Fruit fly (Drosophila melanogaster): Measurements from ENCODE around the gene CG31883.
A peak's percentile ranks its signal among the peaks of the same experiment; 100 is the strongest.

The CG31883 gene

DNA sequence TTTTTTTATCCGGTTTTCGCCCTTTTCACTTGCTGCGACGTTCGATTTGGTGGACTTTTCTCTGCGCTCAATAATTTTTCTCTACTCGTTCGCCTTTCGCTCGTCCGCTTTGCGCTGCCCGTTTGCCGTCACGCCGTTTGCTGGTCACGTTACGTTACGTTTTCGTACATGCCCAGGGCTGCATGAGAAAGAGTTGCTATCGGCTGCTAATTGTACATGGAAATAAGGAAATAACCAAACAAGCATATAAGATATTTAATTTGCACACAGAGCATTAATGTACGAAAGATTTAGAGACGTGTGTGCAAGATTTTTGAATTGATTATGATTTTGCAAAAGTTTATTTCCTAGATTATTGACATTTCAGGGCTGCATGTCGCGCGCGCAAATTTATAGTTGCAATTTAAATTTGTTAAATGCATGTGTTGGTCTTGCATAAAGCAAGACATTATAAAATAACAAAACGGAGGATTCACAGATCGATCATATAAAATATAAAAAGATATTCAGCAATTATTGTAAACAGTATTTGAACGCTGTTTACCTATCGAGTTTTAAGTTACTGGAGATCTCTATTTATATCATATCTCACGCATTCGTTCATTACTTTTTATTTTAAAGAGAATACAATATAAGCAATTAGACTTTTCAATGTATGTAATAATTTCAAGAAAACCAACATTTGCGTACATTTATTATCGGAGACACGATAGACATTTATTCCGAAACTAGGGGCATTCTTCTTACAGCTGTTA lies 33.5 kb upstream of the CG31883 start, which contains the start of gene Gdi:
Gene Gdi, minus strand, starts transcription at position 214 of the 755 bp plus-strand sequence.
- TF ChIP-seq CG10348 (GFP tag; IDR thresholded peaks at IDR 0.05): no peak
- TF ChIP-seq CG8159 (tag; optimal IDR thresholded peaks at IDR 0.05): peak; percentile 19
- no peak for TF ChIP-seq CG9948 (tag; optimal IDR thresholded peaks at IDR 0.05)
- peak; percentile 30; the same call in 1 of the 2 replicates for TF ChIP-seq CG32121 (GFP tag; IDR thresholded peaks at IDR 0.05)
- peak; percentile 14 for TF ChIP-seq CG15710 (tag; optimal IDR thresholded peaks at IDR 0.05)

DNA sequence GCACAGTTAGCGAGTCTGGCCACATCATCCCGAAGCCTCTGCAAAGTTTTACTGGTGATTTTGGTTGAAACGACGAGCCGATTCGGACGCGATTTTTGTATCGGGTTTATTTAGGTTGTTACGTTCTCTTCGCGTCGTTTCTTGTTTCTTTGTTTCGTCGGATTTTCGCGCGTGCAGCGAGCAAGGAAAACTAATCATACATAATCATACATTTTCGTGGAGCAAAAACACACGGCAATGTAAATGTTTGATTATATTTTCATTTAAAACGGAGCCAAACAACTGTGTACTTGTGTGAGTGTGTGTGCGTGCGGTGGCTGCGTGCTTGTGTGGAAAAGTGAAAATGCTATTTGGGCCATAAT lies 32.9 kb upstream of the CG31883 start, which contains the start of gene CG33298:
Gene CG33298, plus strand, starts transcription at position 57 of the 362 bp plus-strand sequence.
- TF ChIP-seq CG17806 (tag; optimal IDR thresholded peaks at IDR 0.05) (no peak), Pif1A (GFP tag; optimal IDR thresholded peaks at IDR 0.05) (no peak), CG13204 (GFP tag; optimal IDR thresholded peaks at IDR 0.05) (no peak), D1 (tag; optimal IDR thresholded peaks at IDR 0.05) (peak; percentile 30), CG8159 (tag; optimal IDR thresholded peaks at IDR 0.05) (no peak)

DNA sequence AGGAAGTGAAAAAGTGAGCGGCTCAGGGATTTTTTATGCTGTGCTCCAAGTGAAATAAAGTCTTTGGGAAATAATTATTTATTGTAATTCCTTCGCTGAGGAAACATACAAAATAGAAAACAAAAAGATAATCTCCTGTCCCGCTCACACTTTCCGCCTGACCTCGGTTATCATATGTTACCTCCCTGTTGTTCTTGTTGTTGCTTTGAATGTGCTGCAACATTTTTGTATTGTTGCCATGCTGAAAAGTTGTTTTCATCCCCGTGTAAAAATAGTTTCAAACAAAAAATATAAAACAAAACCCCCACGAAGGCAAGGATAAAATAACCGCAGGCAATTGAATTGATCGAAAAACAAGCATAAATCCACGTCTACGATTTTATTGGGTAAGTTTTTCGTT lies 32.4 kb upstream of the CG31883 start:
- TF ChIP-seq gl (tag; optimal IDR thresholded peaks at IDR 0.05) (no peak), CG4496 (GFP tag; IDR thresholded peaks at IDR 0.05) (no peak), D1 (tag; optimal IDR thresholded peaks at IDR 0.05) (no peak), CG34367 (tag; optimal IDR thresholded peaks at IDR 0.05) (no peak), Snoo (tag; optimal IDR thresholded peaks at IDR 0.05) (no peak), EcR (GFP tag; optimal IDR thresholded peaks at IDR 0.05) (no peak), rn (GFP tag; IDR thresholded peaks at IDR 0.05) (no peak), fd96Ca (GFP tag; IDR thresholded peaks at IDR 0.05) (no peak), Pif1B (GFP tag; optimal IDR thresholded peaks at IDR 0.05) (no peak), CG17806 (tag; optimal IDR thresholded peaks at IDR 0.05) (no peak), CG14655 (GFP tag; optimal IDR thresholded peaks at IDR 0.05) (no peak), CG13204 (GFP tag; optimal IDR thresholded peaks at IDR 0.05) (no peak), Ets98B (GFP tag; IDR thresholded peaks at IDR 0.05) (no peak), CG12605 (GFP tag; IDR thresholded peaks at IDR 0.05) (no peak), CG32121 (GFP tag; IDR thresholded peaks at IDR 0.05) (no peak), CG8301 (tag; optimal IDR thresholded peaks at IDR 0.05) (no peak), CG10348 (GFP tag; IDR thresholded peaks at IDR 0.05) (no peak), CG8159 (tag; optimal IDR thresholded peaks at IDR 0.05) (no peak)

DNA sequence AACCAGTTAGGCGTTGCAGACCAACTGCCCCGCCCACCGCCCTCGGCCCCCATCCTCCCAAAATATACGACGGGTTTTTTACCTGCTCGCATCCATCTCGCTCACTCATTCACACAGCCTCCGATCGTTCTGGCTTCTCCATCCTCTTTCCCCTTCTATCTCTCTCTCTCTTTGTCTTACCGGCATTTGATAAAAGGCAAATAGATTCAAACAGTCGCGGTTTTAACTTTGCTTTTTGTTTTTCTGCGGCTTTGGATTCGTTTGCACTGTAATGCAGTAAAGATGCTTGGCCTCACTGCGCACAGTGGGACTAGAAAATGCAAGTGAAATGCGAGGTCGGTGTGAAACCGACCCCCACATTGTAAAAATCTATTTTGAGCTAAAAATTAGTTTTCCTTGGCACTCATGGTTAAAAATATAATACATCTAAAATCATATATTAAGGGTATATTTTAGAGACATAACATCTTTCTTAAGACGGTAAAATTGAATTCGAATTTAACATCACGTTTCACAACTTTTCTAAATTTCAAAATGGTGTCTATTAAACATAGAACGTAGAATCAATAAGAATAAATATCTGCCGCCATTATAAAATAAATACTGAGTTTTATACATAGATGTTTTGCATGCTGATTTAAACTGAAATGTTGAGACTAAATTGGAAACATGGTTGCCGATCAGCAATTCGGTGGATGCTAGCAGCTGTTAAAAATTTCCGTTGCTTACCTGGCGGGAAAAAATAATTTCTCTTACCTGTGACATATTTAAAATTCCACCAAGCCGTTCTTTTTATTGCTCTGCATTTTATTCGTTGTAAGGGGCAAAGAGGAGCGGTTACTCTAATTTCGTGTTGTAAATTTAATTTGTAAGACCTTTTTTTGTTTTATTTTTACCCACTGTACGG lies 31.7 kb upstream of the CG31883 start:
- TF ChIP-seq EcR (GFP tag; optimal IDR thresholded peaks at IDR 0.05) (peak; percentile 64), D1 (tag; optimal IDR thresholded peaks at IDR 0.05) (no peak), CG17806 (tag; optimal IDR thresholded peaks at IDR 0.05) (peak; percentile 23), CG8301 (tag; optimal IDR thresholded peaks at IDR 0.05) (peak; percentile 40), CG32121 (GFP tag; IDR thresholded peaks at IDR 0.05) (peak; percentile 56), fd96Ca (GFP tag; IDR thresholded peaks at IDR 0.05) (peak; percentile 74), Pif1B (GFP tag; optimal IDR thresholded peaks at IDR 0.05) (no peak), CG4496 (GFP tag; IDR thresholded peaks at IDR 0.05) (peak; percentile 70; the same call in 2 of the 3 replicates), gl (tag; optimal IDR thresholded peaks at IDR 0.05) (no peak), CG14655 (GFP tag; optimal IDR thresholded peaks at IDR 0.05) (peak; percentile 76), CG34367 (tag; optimal IDR thresholded peaks at IDR 0.05) (no peak), Ets98B (GFP tag; IDR thresholded peaks at IDR 0.05) (peak; percentile 46), Pif1A (GFP tag; optimal IDR thresholded peaks at IDR 0.05) (peak; percentile 17), Snoo (tag; optimal IDR thresholded peaks at IDR 0.05) (peak; percentile 20), CG15710 (tag; optimal IDR thresholded peaks at IDR 0.05) (no peak), rn (GFP tag; IDR thresholded peaks at IDR 0.05) (no peak), CG12605 (GFP tag; IDR thresholded peaks at IDR 0.05) (peak; percentile 6; the same call in 1 of the 2 replicates), CG13204 (GFP tag; optimal IDR thresholded peaks at IDR 0.05) (peak; percentile 51), CG9948 (tag; optimal IDR thresholded peaks at IDR 0.05) (peak; percentile 1), CG8159 (tag; optimal IDR thresholded peaks at IDR 0.05) (peak; percentile 0), CG10348 (GFP tag; IDR thresholded peaks at IDR 0.05) (peak; percentile 34; the same call in 1 of the 2 replicates)

DNA sequence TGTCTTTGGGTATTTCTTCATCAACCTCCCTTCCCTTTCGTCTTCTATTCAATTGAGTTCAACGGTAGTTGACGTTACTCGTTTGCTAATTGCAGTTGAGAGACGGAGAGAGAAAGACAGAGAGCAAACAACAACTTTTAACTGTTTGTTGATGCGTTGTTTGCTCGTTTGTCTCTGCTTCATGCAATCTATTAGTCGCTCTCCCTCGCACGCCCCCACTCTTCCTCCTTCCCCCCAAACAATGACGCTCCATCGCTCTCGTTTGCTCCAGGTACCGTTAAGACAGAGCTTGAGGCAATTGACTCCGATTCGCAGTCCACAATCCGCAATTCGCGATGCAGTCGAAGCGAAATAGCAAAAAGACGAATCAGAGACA lies 31.0 kb upstream of the CG31883 start:
- TF ChIP-seq CG12605 (GFP tag; IDR thresholded peaks at IDR 0.05) (peak; percentile 9; the same call in 1 of the 2 replicates), Ets98B (GFP tag; IDR thresholded peaks at IDR 0.05) (no peak; the same call in 1 of the 2 replicates), EcR (GFP tag; optimal IDR thresholded peaks at IDR 0.05) (peak; percentile 81)
